Fruit fly (Drosophila melanogaster) ovary, adult (tissue): Measurements from ENCODE around the gene LysE.

ENCODE experiments used
- CG17801 ChIP-seq: fragments of 200-800 bp; optimal IDR thresholded peaks from 2 replicates; lab custom pipeline; 2019; ENCODE audit warnings: missing biosample characterization, mild to moderate bottlenecking, missing genetic modification characterization, moderate library complexity; ENCODE audit not compliant: partially characterized antibody

Gene LysE

dm6 chr3L:1212571-1212970 lies at the start of gene LysE:
TSS of gene LysE (plus strand) at chr3L:1212827.
- no peak for TF ChIP-seq CG17801 (GFP tag; lab: Kevin White, UChicago)

dm6 chr3L:1165808-1166207 lies 46.8 kb upstream of the LysE start:
- TF ChIP-seq CG17801 (GFP tag; lab: Kevin White, UChicago), result no peak

dm6 chr3L:1166266-1166665 lies 46.4 kb upstream of the LysE start:
- TF ChIP-seq CG17801 (GFP tag; lab: Kevin White, UChicago), result no peak

- no peak for TF ChIP-seq CG17801 (GFP tag; lab: Kevin White, UChicago)
Observed at dm6 chr3L:1166945-1167913, 45.4 kb upstream of the LysE start.

dm6 chr3L:1168445-1168844 lies 44.2 kb upstream of the LysE start:
- TF ChIP-seq CG17801 (GFP tag; lab: Kevin White, UChicago), result no peak

dm6 chr3L:1169617-1170016 lies 43.0 kb upstream of the LysE start:
- no peak for TF ChIP-seq CG17801 (GFP tag; lab: Kevin White, UChicago)

dm6 chr3L:1170611-1171010 lies 42.0 kb upstream of the LysE start:
- TF ChIP-seq CG17801 (GFP tag; lab: Kevin White, UChicago), result no peak

dm6 chr3L:1172858-1173257 lies 39.8 kb upstream of the LysE start:
- TF ChIP-seq CG17801 (GFP tag; lab: Kevin White, UChicago), result no peak

- no peak for TF ChIP-seq CG17801 (GFP tag; lab: Kevin White, UChicago)
Observed at dm6 chr3L:1176515-1176914, 36.1 kb upstream of the LysE start.

dm6 chr3L:1177085-1177484 lies 35.5 kb upstream of the LysE start, which contains the start of gene bab2:
TSS of gene bab2 (minus strand) at chr3L:1177276.
- TF ChIP-seq CG17801 (GFP tag; lab: Kevin White, UChicago), result no peak

dm6 chr3L:1178115-1178583 lies 34.5 kb upstream of the LysE start:
- TF ChIP-seq CG17801 (GFP tag; lab: Kevin White, UChicago), result no peak

dm6 chr3L:1183467-1183866 lies 29.2 kb upstream of the LysE start:
- no peak for TF ChIP-seq CG17801 (GFP tag; lab: Kevin White, UChicago)

- no peak for TF ChIP-seq CG17801 (GFP tag; lab: Kevin White, UChicago)
Observed at dm6 chr3L:1188936-1189659, 23.5 kb upstream of the LysE start, which contains the start of gene CG13912. TSS of gene CG13912 (plus strand) at chr3L:1189588.

dm6 chr3L:1193123-1193844 lies 19.3 kb upstream of the LysE start, which contains the start of gene Trhn:
TSS of gene Trhn (minus strand) at chr3L:1193173.
- TF ChIP-seq CG17801 (GFP tag; lab: Kevin White, UChicago), result no peak

- no peak for TF ChIP-seq CG17801 (GFP tag; lab: Kevin White, UChicago)
Observed at dm6 chr3L:1195202-1195601, 17.4 kb upstream of the LysE start, which contains the start of gene LysX. TSS of gene LysX (minus strand) at chr3L:1195302.
